Fruit fly (Drosophila melanogaster) whole organism, embryonic: ENCODE results near the gene pug.

Source experiments
- ATbp ChIP-seq: fragments of 200-800 bp; sonication (Bioruptor generic); optimal IDR thresholded peaks from 2 replicates; lab custom pipeline; 2017; ENCODE audit warnings: missing biosample characterization, mild to moderate bottlenecking, missing genetic modification characterization, missing genetic modification reagents
- B-H2 ChIP-seq: fragments of 200-800 bp; sonication (Bioruptor generic); optimal IDR thresholded peaks from 2 replicates; lab custom pipeline; 2018; ENCODE audit warnings: missing biosample characterization, mild to moderate bottlenecking, missing genetic modification characterization
- CG11695 ChIP-seq: fragments of 200-800 bp; sonication (Bioruptor generic); IDR thresholded peaks from 3 replicates; pipeline ENCODE4 v1.3.6; 2022; ENCODE audit warnings: missing biosample characterization, missing genetic modification characterization
- CG12219 ChIP-seq: fragments of 200-800 bp; sonication (Bioruptor generic); optimal IDR thresholded peaks from 3 replicates; lab custom pipeline; 2018; ENCODE audit warnings: missing biosample characterization, mild to moderate bottlenecking, missing genetic modification characterization
- CG1233 ChIP-seq: fragments of 200-800 bp; sonication (Bioruptor generic); optimal IDR thresholded peaks from 4 replicates; lab custom pipeline; 2018; ENCODE audit warnings: missing biosample characterization, mild to moderate bottlenecking, missing genetic modification characterization
- CG17359 ChIP-seq: fragments of 200-800 bp; sonication (Bioruptor generic); optimal IDR thresholded peaks from 3 replicates; lab custom pipeline; 2018; ENCODE audit warnings: missing biosample characterization, mild to moderate bottlenecking, missing genetic modification characterization, moderate library complexity
- CG1792 ChIP-seq: fragments of 200-800 bp; sonication (Bioruptor generic); optimal IDR thresholded peaks from 2 replicates; lab custom pipeline; 2016; ENCODE audit warnings: missing biosample characterization, missing genetic modification characterization
- CG18476 ChIP-seq: fragments of 200-800 bp; sonication (Bioruptor generic); optimal IDR thresholded peaks from 2 replicates; lab custom pipeline; 2016; ENCODE audit warnings: missing biosample characterization, mild to moderate bottlenecking, missing genetic modification characterization
- CG18764 ChIP-seq: fragments of 200-800 bp; sonication (Bioruptor generic); optimal IDR thresholded peaks from 3 replicates; lab custom pipeline; 2016; ENCODE audit warnings: missing biosample characterization, missing genetic modification characterization
- CG31365 ChIP-seq: fragments of 200-800 bp; sonication (Bioruptor generic); optimal IDR thresholded peaks from 2 replicates; lab custom pipeline; 2018; ENCODE audit warnings: missing biosample characterization, mild to moderate bottlenecking, missing genetic modification characterization
- CG32767 ChIP-seq: fragments of 200-800 bp; sonication (Bioruptor generic); IDR thresholded peaks from 2 replicates; pipeline ENCODE4 v1.3.6; 2022; ENCODE audit warnings: missing biosample characterization, missing genetic modification characterization
- CG32772 ChIP-seq: fragments of 200-800 bp; sonication (Bioruptor generic); IDR thresholded peaks from 2 replicates; pipeline ENCODE4 v1.3.6; 2022; ENCODE audit warnings: missing biosample characterization, missing genetic modification characterization
- CG3281 ChIP-seq: fragments of 200-800 bp; sonication (Bioruptor generic); optimal IDR thresholded peaks from 3 replicates; lab custom pipeline; 2017; ENCODE audit warnings: missing biosample characterization, mild to moderate bottlenecking, missing genetic modification characterization
- CG4282 ChIP-seq: fragments of 200-800 bp; sonication (Bioruptor generic); optimal IDR thresholded peaks from 2 replicates; lab custom pipeline; 2016; ENCODE audit warnings: missing biosample characterization, missing genetic modification characterization
- CG43689 ChIP-seq: fragments of 200-800 bp; sonication (Bioruptor generic); IDR thresholded peaks from 2 replicates; pipeline ENCODE4 v1.3.6; 2022; ENCODE audit warnings: missing biosample characterization, missing genetic modification characterization
- CG7745 ChIP-seq: fragments of 200-800 bp; sonication (Bioruptor generic); optimal IDR thresholded peaks from 2 replicates; lab custom pipeline; 2018; ENCODE audit warnings: missing biosample characterization, mild to moderate bottlenecking, missing genetic modification characterization, moderate library complexity
- CG8924 ChIP-seq: fragments of 200-800 bp; optimal IDR thresholded peaks from 3 replicates; lab custom pipeline; 2019; ENCODE audit warnings: missing biosample characterization, mild to moderate bottlenecking, missing genetic modification characterization, moderate library complexity
- CG8944 ChIP-seq: fragments of 200-800 bp; sonication (Bioruptor generic); optimal IDR thresholded peaks from 3 replicates; lab custom pipeline; 2016; ENCODE audit warnings: missing biosample characterization, missing genetic modification characterization
- CG9932 ChIP-seq: fragments of 200-800 bp; sonication (Bioruptor generic); IDR thresholded peaks from 2 replicates; pipeline ENCODE4 v1.3.6; 2022; ENCODE audit warnings: missing biosample characterization, missing genetic modification characterization
- CHES-1-like ChIP-seq: fragments of 200-800 bp; sonication (Bioruptor generic); optimal IDR thresholded peaks from 2 replicates; lab custom pipeline; 2016; ENCODE audit warnings: missing biosample characterization, missing genetic modification characterization
- CTCF ChIP-seq: fragments of 200-800 bp; sonication (Bioruptor generic); optimal IDR thresholded peaks from 2 replicates; lab custom pipeline; 2017; ENCODE audit warnings: missing biosample characterization, mild to moderate bottlenecking, missing genetic modification characterization, moderate library complexity
- Deaf1 ChIP-seq: fragments of 200-800 bp; optimal IDR thresholded peaks from 3 replicates; lab custom pipeline; 2019; ENCODE audit warnings: missing biosample characterization, mild to moderate bottlenecking, missing genetic modification characterization, moderate library complexity
- H2.0 ChIP-seq: fragments of 200-800 bp; sonication (Bioruptor generic); IDR thresholded peaks from 2 replicates; pipeline ENCODE4 v1.3.6; 2022; ENCODE audit warnings: missing biosample characterization, missing genetic modification characterization
- Lpt ChIP-seq: fragments of >200 bp; optimal IDR thresholded peaks from 2 replicates; lab custom pipeline; 2018; ENCODE audit warnings: missing biosample characterization, missing genetic modification characterization
- Mad ChIP-seq: fragments of 200-800 bp; sonication (Bioruptor generic); optimal IDR thresholded peaks from 2 replicates; lab custom pipeline; 2016; ENCODE audit warnings: missing biosample characterization, missing genetic modification characterization
- Meics ChIP-seq: fragments of 200-800 bp; sonication (Bioruptor generic); optimal IDR thresholded peaks from 2 replicates; lab custom pipeline; 2017; ENCODE audit warnings: missing biosample characterization, mild to moderate bottlenecking, missing genetic modification characterization
- Mrtf ChIP-seq: fragments of 200-800 bp; sonication (Bioruptor generic); IDR thresholded peaks from 3 replicates; pipeline ENCODE4 v1.3.6; 2022; ENCODE audit warnings: missing biosample characterization, missing genetic modification characterization
- Myb ChIP-seq: fragments of 200-800 bp; sonication (Bioruptor generic); optimal IDR thresholded peaks from 2 replicates; lab custom pipeline; 2016; ENCODE audit warnings: missing biosample characterization, missing genetic modification characterization
- NK7.1 ChIP-seq: fragments of 200-800 bp; sonication (Bioruptor generic); optimal IDR thresholded peaks from 3 replicates; lab custom pipeline; 2016; ENCODE audit warnings: missing biosample characterization, missing genetic modification characterization
- PHDP ChIP-seq: fragments of 200-800 bp; sonication (Bioruptor generic); optimal IDR thresholded peaks from 3 replicates; lab custom pipeline; 2018; ENCODE audit warnings: missing biosample characterization, mild to moderate bottlenecking, missing genetic modification characterization, moderate library complexity
- Pdp1 ChIP-seq, 2 experiments: fragments of 200-800 bp; sonication (Bioruptor generic); optimal IDR thresholded peaks; 3 replicates each; lab custom pipeline; 2016; ENCODE audit warnings: missing biosample characterization in 2 of 2, missing genetic modification characterization in 2 of 2, mild to moderate bottlenecking in 1 of 2, moderate library complexity in 1 of 2
- Vsx1 ChIP-seq: fragments of 200-800 bp; sonication (Bioruptor generic); optimal IDR thresholded peaks from 2 replicates; lab custom pipeline; 2017; ENCODE audit warnings: missing biosample characterization, mild to moderate bottlenecking, missing genetic modification characterization, missing genetic modification reagents
- YL-1 ChIP-seq: fragments of 200-800 bp; sonication (Bioruptor generic); optimal IDR thresholded peaks from 3 replicates; lab custom pipeline; 2017; ENCODE audit warnings: missing biosample characterization, mild to moderate bottlenecking, missing genetic modification characterization
- ato ChIP-seq: fragments of 200-800 bp; sonication (Bioruptor generic); IDR thresholded peaks from 2 replicates; pipeline ENCODE4 v1.3.6; 2022; ENCODE audit warnings: missing biosample characterization, missing genetic modification characterization; ENCODE audit not compliant: partially characterized antibody
- bab2 ChIP-seq: fragments of 200-800 bp; sonication (Bioruptor generic); optimal IDR thresholded peaks from 2 replicates; lab custom pipeline; 2016; ENCODE audit warnings: missing biosample characterization, missing genetic modification characterization
- bowl ChIP-seq: fragments of 200-800 bp; sonication (Bioruptor generic); IDR thresholded peaks from 2 replicates; pipeline ENCODE4 v1.3.6; 2022; ENCODE audit warnings: missing biosample characterization, missing genetic modification characterization
- cad ChIP-seq: fragments of >200 bp; optimal IDR thresholded peaks from 2 replicates; lab custom pipeline; 2017; ENCODE audit warnings: missing biosample characterization, missing genetic modification characterization
- chinmo ChIP-seq: fragments of 200-800 bp; sonication (Bioruptor generic); IDR thresholded peaks from 4 replicates; pipeline ENCODE4 v1.3.6; 2022; ENCODE audit warnings: missing biosample characterization, missing genetic modification characterization; ENCODE audit not compliant: partially characterized antibody
- crc ChIP-seq: fragments of 200-800 bp; sonication (Bioruptor generic); optimal IDR thresholded peaks from 2 replicates; lab custom pipeline; 2016; ENCODE audit warnings: missing biosample characterization, missing genetic modification characterization
- crol ChIP-seq: fragments of 200-800 bp; sonication (Bioruptor generic); IDR thresholded peaks from 2 replicates; pipeline ENCODE4 v1.3.6; 2022; ENCODE audit warnings: missing biosample characterization, missing genetic modification characterization
- dati ChIP-seq: fragments of 200-800 bp; sonication (Bioruptor generic); IDR thresholded peaks from 2 replicates; pipeline ENCODE4 v1.3.6; 2022; ENCODE audit warnings: missing biosample characterization, missing genetic modification characterization
- dysf ChIP-seq: fragments of 200-800 bp; sonication (Bioruptor generic); IDR thresholded peaks from 3 replicates; pipeline ENCODE4 v1.3.6; 2022; ENCODE audit warnings: missing biosample characterization, missing genetic modification characterization
- gce ChIP-seq: fragments of 200-800 bp; sonication (Bioruptor generic); IDR thresholded peaks from 3 replicates; pipeline ENCODE4 v1.3.6; 2022; ENCODE audit warnings: missing biosample characterization, missing genetic modification characterization
- gro ChIP-seq: fragments of 200-800 bp; sonication (Bioruptor generic); optimal IDR thresholded peaks from 2 replicates; lab custom pipeline; 2016; ENCODE audit warnings: missing biosample characterization, missing genetic modification characterization
- jigr1 ChIP-seq: fragments of 200-800 bp; sonication (Bioruptor generic); IDR thresholded peaks from 3 replicates; pipeline ENCODE4 v1.3.6; 2022; ENCODE audit warnings: missing biosample characterization, missing genetic modification characterization
- jumu ChIP-seq: fragments of 200-800 bp; sonication (Bioruptor generic); optimal IDR thresholded peaks from 3 replicates; lab custom pipeline; 2016; ENCODE audit warnings: missing biosample characterization, missing genetic modification characterization
- nau ChIP-seq: fragments of 200-800 bp; sonication (Bioruptor generic); optimal IDR thresholded peaks from 3 replicates; lab custom pipeline; 2017; ENCODE audit warnings: missing biosample characterization, mild to moderate bottlenecking, missing genetic modification characterization, missing genetic modification reagents
- schlank ChIP-seq: fragments of 200-800 bp; sonication (Bioruptor generic); optimal IDR thresholded peaks from 2 replicates; lab custom pipeline; 2018; ENCODE audit warnings: missing biosample characterization, mild to moderate bottlenecking, missing genetic modification characterization
- sob ChIP-seq: fragments of 200-800 bp; sonication (Bioruptor generic); IDR thresholded peaks from 2 replicates; pipeline ENCODE4 v1.3.6; 2022; ENCODE audit warnings: missing biosample characterization, missing genetic modification characterization
- tin ChIP-seq: fragments of 200-800 bp; sonication (Bioruptor generic); optimal IDR thresholded peaks from 3 replicates; lab custom pipeline; 2016; ENCODE audit warnings: missing biosample characterization, missing genetic modification characterization
- tio ChIP-seq: fragments of 200-800 bp; sonication (Bioruptor generic); optimal IDR thresholded peaks from 2 replicates; lab custom pipeline; 2017; ENCODE audit warnings: missing biosample characterization, missing genetic modification characterization, inconsistent platforms
- twi ChIP-seq: fragments of 200-800 bp; optimal IDR thresholded peaks from 2 replicates; lab custom pipeline; 2019; ENCODE audit warnings: missing biosample characterization, mild to moderate bottlenecking, missing genetic modification characterization, moderate library complexity
- usp ChIP-seq: fragments of >200 bp; optimal IDR thresholded peaks from 2 replicates; lab custom pipeline; 2017; ENCODE audit warnings: missing biosample characterization, missing genetic modification characterization

The pug gene

dm6 chr3R:10675101-10675500 lies 21.2 kb upstream of the pug start (continued):
- peak; percentile 32 for TF ChIP-seq B-H2 (GFP tag; lab: Kevin White, UChicago)
- TF ChIP-seq bab2 (GFP tag; lab: Kevin White, UChicago): no peak
- no peak for TF ChIP-seq H2.0 (GFP tag; lab: Robert Waterston, UW)
- no peak for TF ChIP-seq usp (GFP tag; lab: Kevin White, UChicago)
- peak; percentile 31 for TF ChIP-seq PHDP (tag; lab: Kevin White, UChicago)
- peak; percentile 40; the same call in 1 of the 2 replicates for TF ChIP-seq CG9932 (GFP tag; lab: Robert Waterston, UW)
- TF ChIP-seq Pdp1 (GFP tag; optimal IDR thresholded peaks at IDR 0.05; lab: Kevin White, UChicago): peak in 1 of 2 experiments; percentile 18
- TF ChIP-seq sob: peak; percentile 68
- no peak for TF ChIP-seq CG12219 (GFP tag; lab: Kevin White, UChicago)
- no peak for TF ChIP-seq CG8924 (tag; lab: Kevin White, UChicago)
- no peak for TF ChIP-seq ATbp (GFP tag; lab: Kevin White, UChicago)
- peak; percentile 26 for TF ChIP-seq CHES-1-like (GFP tag; lab: Kevin White, UChicago)
- TF ChIP-seq chinmo (GFP tag; lab: Robert Waterston, UW): peak; percentile 39; the same call in 1 of the 4 replicates
- TF ChIP-seq Mrtf (GFP tag; lab: Robert Waterston, UW): no peak
- TF ChIP-seq CTCF (GFP tag; lab: Kevin White, UChicago): peak; percentile 88
- no peak for TF ChIP-seq gce (GFP tag; lab: Robert Waterston, UW)
- TF ChIP-seq jigr1: no peak
- TF ChIP-seq Myb (GFP tag; lab: Kevin White, UChicago): peak; percentile 95
- TF ChIP-seq CG18764 (GFP tag; lab: Kevin White, UChicago): no peak
- TF ChIP-seq jumu (GFP tag; lab: Kevin White, UChicago): no peak
- TF ChIP-seq CG7745 (tag; lab: Kevin White, UChicago): no peak
- TF ChIP-seq Meics (GFP tag; lab: Kevin White, UChicago): peak; percentile 52
- no peak for TF ChIP-seq CG18476
- TF ChIP-seq dati (GFP tag; lab: Robert Waterston, UW): no peak
- no peak for TF ChIP-seq schlank (tag; lab: Kevin White, UChicago)
- TF ChIP-seq CG11695 (GFP tag; lab: Robert Waterston, UW): no peak
- peak; percentile 92 for TF ChIP-seq CG31365 (tag; lab: Kevin White, UChicago)
- TF ChIP-seq twi: no peak
- TF ChIP-seq tin (GFP tag; lab: Kevin White, UChicago): no peak
- no peak for TF ChIP-seq CG17359 (tag; lab: Kevin White, UChicago)
- TF ChIP-seq cad: no peak
- TF ChIP-seq CG32772: no peak
- no peak for TF ChIP-seq NK7.1 (GFP tag; lab: Kevin White, UChicago)
- TF ChIP-seq CG3281 (GFP tag; lab: Kevin White, UChicago): peak; percentile 43
- peak; percentile 83 for TF ChIP-seq gro (GFP tag; lab: Kevin White, UChicago)
- TF ChIP-seq Mad (GFP tag; lab: Kevin White, UChicago): peak; percentile 3
- TF ChIP-seq CG43689 (GFP tag; lab: Robert Waterston, UW): no peak
- no peak for TF ChIP-seq CG32767
- no peak for TF ChIP-seq dysf (GFP tag; lab: Robert Waterston, UW)
- no peak for TF ChIP-seq crc
- no peak for TF ChIP-seq Lpt (GFP tag; lab: Kevin White, UChicago)
- TF ChIP-seq nau: no peak
- TF ChIP-seq ato (GFP tag; lab: Robert Waterston, UW): no peak
- no peak for TF ChIP-seq crol (GFP tag; lab: Robert Waterston, UW)
- no peak for TF ChIP-seq Deaf1 (tag; lab: Kevin White, UChicago)
- TF ChIP-seq tio (GFP tag; lab: Kevin White, UChicago): no peak
- TF ChIP-seq YL-1 (GFP tag; lab: Kevin White, UChicago): no peak
- peak; percentile 0 for TF ChIP-seq CG4282 (GFP tag; lab: Kevin White, UChicago)
- TF ChIP-seq Vsx1 (GFP tag; lab: Kevin White, UChicago): no peak
- TF ChIP-seq CG8944 (GFP tag; lab: Kevin White, UChicago): no peak
- no peak for TF ChIP-seq CG1233 (GFP tag; lab: Kevin White, UChicago)
- TF ChIP-seq bowl (GFP tag; lab: Robert Waterston, UW): no peak
- no peak for TF ChIP-seq CG1792 (GFP tag; lab: Kevin White, UChicago)
